Fruit fly (Drosophila melanogaster) whole organism, adult: ENCODE data around the gene CG13623.
A peak's percentile ranks its signal among the peaks of the same experiment; 100 is the strongest.

ENCODE experiments used
- CG11617 ChIP-seq: fragments of 200-800 bp; sonication (Bioruptor generic); optimal IDR thresholded peaks from 2 replicates; lab custom pipeline; 2017; ENCODE audit warnings: mild to moderate bottlenecking, missing biosample characterization, missing genetic modification reagents, missing genetic modification characterization
- CG12768 ChIP-seq: fragments of 200-800 bp; sonication (Bioruptor generic); optimal IDR thresholded peaks from 2 replicates; lab custom pipeline; 2017; ENCODE audit warnings: missing biosample characterization, missing genetic modification characterization, mild to moderate bottlenecking, moderate library complexity, missing genetic modification reagents
- CG14711 ChIP-seq: fragments of 200-800 bp; sonication (Bioruptor generic); optimal IDR thresholded peaks from 2 replicates; lab custom pipeline; 2018; ENCODE audit warnings: missing biosample characterization, mild to moderate bottlenecking, missing genetic modification characterization, moderate library complexity
- CG1620 ChIP-seq: fragments of 200-800 bp; sonication (Bioruptor generic); optimal IDR thresholded peaks from 2 replicates; lab custom pipeline; 2016; ENCODE audit warnings: missing biosample characterization, missing genetic modification characterization
- CG33017 ChIP-seq: fragments of 200-800 bp; sonication (Bioruptor generic); optimal IDR thresholded peaks from 2 replicates; lab custom pipeline; 2018; ENCODE audit warnings: missing biosample characterization, mild to moderate bottlenecking, missing genetic modification characterization, moderate library complexity
- CG5204 ChIP-seq: fragments of 200-800 bp; sonication (Bioruptor generic); optimal IDR thresholded peaks from 2 replicates; lab custom pipeline; 2016; ENCODE audit warnings: missing biosample characterization, missing genetic modification characterization
- CG7045 ChIP-seq: fragments of 200-800 bp; sonication (Bioruptor generic); optimal IDR thresholded peaks from 2 replicates; lab custom pipeline; 2017; ENCODE audit warnings: missing biosample characterization, mild to moderate bottlenecking, missing genetic modification characterization
- CG7101 ChIP-seq: fragments of 200-800 bp; sonication (Bioruptor generic); optimal IDR thresholded peaks from 2 replicates; lab custom pipeline; 2018; ENCODE audit warnings: missing biosample characterization, mild to moderate bottlenecking, missing genetic modification characterization, moderate library complexity
- Clk ChIP-seq: fragments of 200-800 bp; sonication (Bioruptor generic); optimal IDR thresholded peaks from 2 replicates; lab custom pipeline; 2017; ENCODE audit warnings: missing biosample characterization, missing genetic modification characterization
- Crg-1 ChIP-seq: fragments of 200-800 bp; sonication (Bioruptor generic); optimal IDR thresholded peaks from 2 replicates; lab custom pipeline; 2016; ENCODE audit warnings: missing biosample characterization, missing genetic modification characterization
- Hr96 ChIP-seq: fragments of 200-800 bp; sonication (Bioruptor generic); optimal IDR thresholded peaks from 2 replicates; lab custom pipeline; 2016; ENCODE audit warnings: missing biosample characterization, missing genetic modification characterization
- Mnt ChIP-seq: fragments of 200-800 bp; sonication (Bioruptor generic); optimal IDR thresholded peaks from 2 replicates; lab custom pipeline; 2016; ENCODE audit warnings: missing biosample characterization, mild to moderate bottlenecking, missing genetic modification characterization
- bab1 ChIP-seq: fragments of 200-800 bp; sonication (Bioruptor generic); optimal IDR thresholded peaks from 3 replicates; lab custom pipeline; 2019; ENCODE audit warnings: missing biosample characterization, mild to moderate bottlenecking, missing genetic modification characterization, moderate library complexity
- cic ChIP-seq: fragments of 200-800 bp; sonication (Bioruptor generic); optimal IDR thresholded peaks from 2 replicates; lab custom pipeline; 2017; ENCODE audit warnings: missing biosample characterization, mild to moderate bottlenecking, missing genetic modification characterization, moderate library complexity
- cnc ChIP-seq, 2 experiments: fragments of >200 bp; optimal IDR thresholded peaks; 2 replicates each; lab custom pipeline; 2017
- kay ChIP-seq: fragments of 200-800 bp; sonication (Bioruptor generic); peaks from one replicate; lab custom pipeline; 2016; ENCODE audit warnings: missing biosample characterization, missing genetic modification characterization, borderline replicate concordance
- ovo ChIP-seq: fragments of 200-800 bp; sonication (Bioruptor generic); optimal IDR thresholded peaks from 2 replicates; lab custom pipeline; 2016; ENCODE audit warnings: missing biosample characterization, missing genetic modification characterization
- pad ChIP-seq: fragments of 200-800 bp; sonication (Bioruptor generic); optimal IDR thresholded peaks from 3 replicates; lab custom pipeline; 2017; ENCODE audit warnings: missing biosample characterization, missing genetic modification characterization, mild to moderate bottlenecking, moderate library complexity, missing genetic modification reagents
- tj ChIP-seq: fragments of 200-800 bp; sonication (Bioruptor generic); optimal IDR thresholded peaks from 3 replicates; lab custom pipeline; 2017; ENCODE audit warnings: missing biosample characterization, mild to moderate bottlenecking, missing genetic modification characterization, moderate library complexity
- toe ChIP-seq: fragments of 200-800 bp; sonication (Bioruptor generic); optimal IDR thresholded peaks from 2 replicates; lab custom pipeline; 2016; ENCODE audit warnings: missing biosample characterization, missing genetic modification characterization

The CG13623 gene

DNA sequence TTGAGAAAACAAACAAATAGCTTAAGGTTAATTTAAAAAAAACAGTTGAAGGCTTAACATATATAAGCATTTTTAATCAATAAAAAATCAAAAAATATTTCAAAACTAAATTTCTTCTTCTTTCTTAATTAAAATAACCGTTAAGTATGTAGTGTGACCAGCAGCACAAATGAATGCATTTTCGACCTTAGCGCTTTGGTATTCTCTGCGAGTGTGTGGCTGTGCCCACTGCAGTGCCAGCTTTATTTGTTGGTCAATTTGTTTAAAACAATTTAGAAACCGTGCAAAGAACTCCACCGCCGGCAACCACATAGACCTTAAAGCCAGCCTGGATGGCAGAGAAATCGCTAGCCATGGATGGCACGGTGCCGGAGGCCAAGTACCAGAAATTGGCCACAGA lies 2.5 kb downstream of the CG13623 start, which contains the start of gene CG6607:
CG6607 (plus strand) TSS at position 203 of the 400 bp plus-strand sequence.
- peak; percentile 1 for TF ChIP-seq bab1
- no peak for TF ChIP-seq CG12768

- no peak for TF ChIP-seq CG7101
- TF ChIP-seq CG33017 (tag; lab: Kevin White, UChicago) = no peak
- TF ChIP-seq CG1620 = no peak
- TF ChIP-seq bab1 = no peak
- TF ChIP-seq CG11617 (GFP tag; lab: Kevin White, UChicago) = no peak
- no peak for TF ChIP-seq CG14711 (tag; lab: Kevin White, UChicago)
- TF ChIP-seq ovo (GFP tag; lab: Kevin White, UChicago) = no peak
- TF ChIP-seq Clk (GFP tag; lab: Kevin White, UChicago) = no peak
- TF ChIP-seq Mnt (GFP tag; lab: Kevin White, UChicago) = no peak
- TF ChIP-seq tj = no peak
- TF ChIP-seq CG12768 = no peak
- no peak for TF ChIP-seq cic
- TF ChIP-seq CG7045 = no peak
These were observed 4.2 kb downstream of the CG13623 start for dm6 chr3R:24525983-24526661.

DNA sequence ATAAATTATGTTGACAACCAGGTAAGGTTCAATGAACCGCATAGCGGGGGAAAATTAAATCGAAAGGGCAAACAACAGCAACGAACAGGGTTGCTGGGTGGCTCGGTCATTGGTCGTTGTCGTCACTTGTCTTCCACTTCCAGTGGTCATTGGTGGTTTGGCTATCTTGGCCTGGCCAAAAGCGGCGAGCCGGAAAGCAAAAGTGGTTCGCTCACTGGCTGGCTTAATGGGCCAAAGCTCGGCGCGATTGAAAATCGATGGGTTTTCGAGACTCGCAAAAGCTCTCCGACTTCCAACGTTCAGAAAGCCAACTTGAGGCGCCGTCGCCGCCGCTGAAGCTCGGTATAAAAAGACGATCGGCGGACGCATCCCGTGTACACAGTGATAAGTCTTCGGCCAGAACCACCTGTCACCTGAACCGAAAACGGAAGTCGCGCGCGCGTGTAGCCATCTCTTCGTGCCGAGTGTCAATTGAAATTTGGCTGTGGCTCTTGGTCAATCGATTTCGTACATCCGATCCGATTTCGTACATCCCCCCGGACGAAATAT lies 5.9 kb downstream of the CG13623 start, which contains the start of gene Jhbp12:
Jhbp12 (plus strand) TSS at position 369 of the 549 bp plus-strand sequence.
- TF ChIP-seq Clk (GFP tag; lab: Kevin White, UChicago) (no peak), CG33017 (tag; lab: Kevin White, UChicago) (no peak), Crg-1 (GFP tag; lab: Kevin White, UChicago) (no peak), CG1620 (no peak), cnc (optimal IDR thresholded peaks at IDR 0.05; lab: Kevin White, UChicago) (no peak), tj (no peak), CG12768 (no peak), toe (GFP tag; lab: Kevin White, UChicago) (no peak), CG11617 (GFP tag; lab: Kevin White, UChicago) (no peak), kay (GFP tag; lab: Kevin White, UChicago) (no peak), bab1 (no peak), CG5204 (GFP tag; lab: Kevin White, UChicago) (no peak), CG14711 (tag; lab: Kevin White, UChicago) (no peak), pad (no peak)

- TF ChIP-seq Mnt (GFP tag; lab: Kevin White, UChicago) = no peak
- TF ChIP-seq toe (GFP tag; lab: Kevin White, UChicago) = no peak
- no peak for TF ChIP-seq cnc (optimal IDR thresholded peaks at IDR 0.05; lab: Kevin White, UChicago)
- TF ChIP-seq CG1620 = no peak
- TF ChIP-seq CG7045 = no peak
- no peak for TF ChIP-seq CG5204 (GFP tag; lab: Kevin White, UChicago)
- no peak for TF ChIP-seq CG14711 (tag; lab: Kevin White, UChicago)
- no peak for TF ChIP-seq cic
- TF ChIP-seq kay (GFP tag; lab: Kevin White, UChicago) = no peak
- TF ChIP-seq CG7101 = no peak
- TF ChIP-seq Hr96 (GFP tag; lab: Kevin White, UChicago) = no peak
- TF ChIP-seq pad = no peak
- no peak for TF ChIP-seq Clk (GFP tag; lab: Kevin White, UChicago)
- TF ChIP-seq CG12768 = no peak
- TF ChIP-seq tj = no peak
- TF ChIP-seq Crg-1 (GFP tag; lab: Kevin White, UChicago) = no peak
- no peak for TF ChIP-seq bab1
- no peak for TF ChIP-seq ovo (GFP tag; lab: Kevin White, UChicago)
These were observed 6.8 kb downstream of the CG13623 start, which contains the start of gene CG13622 for dm6 chr3R:24523578-24523977. TSS of gene CG13622 (minus strand) at chr3R:24523678.

- TF ChIP-seq kay (GFP tag; lab: Kevin White, UChicago) = peak; percentile 20
- no peak for TF ChIP-seq cnc (optimal IDR thresholded peaks at IDR 0.05; lab: Kevin White, UChicago)
- no peak for TF ChIP-seq ovo (GFP tag; lab: Kevin White, UChicago)
- TF ChIP-seq CG7045 = no peak
- no peak for TF ChIP-seq pad
- no peak for TF ChIP-seq bab1
- no peak for TF ChIP-seq CG33017 (tag; lab: Kevin White, UChicago)
- peak; percentile 50 for TF ChIP-seq tj
- TF ChIP-seq CG11617 (GFP tag; lab: Kevin White, UChicago) = no peak
- TF ChIP-seq Crg-1 (GFP tag; lab: Kevin White, UChicago) = no peak
- TF ChIP-seq cic = peak; percentile 54
- no peak for TF ChIP-seq CG1620
- TF ChIP-seq CG12768 = no peak
These were observed 9.0 kb downstream of the CG13623 start for dm6 chr3R:24521313-24521712.

DNA sequence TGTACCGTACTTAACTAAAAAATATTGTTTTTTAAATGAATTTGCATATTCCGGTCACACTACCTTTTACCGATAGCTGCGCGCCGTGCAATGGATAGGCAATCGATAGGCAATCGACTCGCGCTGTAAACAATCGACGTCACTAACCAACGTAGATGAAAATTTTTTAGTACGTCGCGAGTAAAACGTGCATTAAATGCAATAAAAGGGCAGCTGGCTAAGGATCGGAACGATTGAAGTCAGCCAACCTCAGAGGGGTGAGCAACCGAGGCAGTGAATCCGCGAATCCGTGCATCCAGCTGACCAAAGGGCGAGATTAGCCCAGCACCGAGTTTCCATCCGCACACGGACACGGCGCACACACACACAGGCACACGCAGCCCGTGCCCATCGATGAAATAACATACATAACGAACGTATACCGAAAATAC lies 12.2 kb downstream of the CG13623 start, which contains the start of gene Pp1alpha-96A:
Pp1alpha-96A (plus strand) TSS at position 121 of the 431 bp plus-strand sequence.
- TF ChIP-seq CG11617 (GFP tag; lab: Kevin White, UChicago) (no peak), Clk (GFP tag; lab: Kevin White, UChicago) (no peak), Mnt (GFP tag; lab: Kevin White, UChicago) (peak; percentile 35), cic (peak; percentile 60), ovo (GFP tag; lab: Kevin White, UChicago) (peak; percentile 19), Hr96 (GFP tag; lab: Kevin White, UChicago) (peak; percentile 35), CG7101 (no peak), toe (GFP tag; lab: Kevin White, UChicago) (peak; percentile 10), CG7045 (no peak), CG12768 (no peak), bab1 (peak; percentile 46), CG1620 (peak; percentile 17)
